Fruit fly (Drosophila melanogaster) whole organism, wandering third instar larva: ENCODE results near the gene CG31642.

Experiments
- CG9705 ChIP-seq: fragments of 200-800 bp; sonication (Bioruptor generic); optimal IDR thresholded peaks from 2 replicates; lab custom pipeline; 2018; ENCODE audit warnings: missing biosample characterization, mild to moderate bottlenecking, missing genetic modification characterization
- CrebA ChIP-seq: fragments of 200-800 bp; sonication (Bioruptor generic); optimal IDR thresholded peaks from 2 replicates; lab custom pipeline; 2016; ENCODE audit warnings: missing biosample characterization, mild to moderate bottlenecking, missing genetic modification characterization, borderline replicate concordance
- Dfd ChIP-seq: fragments of >200 bp; optimal IDR thresholded peaks from 2 replicates; lab custom pipeline; 2017; ENCODE audit warnings: missing biosample characterization, missing genetic modification characterization
- Dif ChIP-seq: fragments of 200-275, 200-300 bp; sonication (Bioruptor generic); optimal IDR thresholded peaks from 2 replicates; lab custom pipeline; 2018; ENCODE audit warnings: missing biosample characterization, missing genetic modification characterization; ENCODE audit not compliant: partially characterized antibody
- GATAd ChIP-seq: sonication (Bioruptor generic); optimal IDR thresholded peaks from 2 replicates; lab custom pipeline; 2016; ENCODE audit warnings: missing biosample characterization, missing genetic modification characterization
- HLH106 ChIP-seq: fragments of 200-800 bp; optimal IDR thresholded peaks from 3 replicates; lab custom pipeline; 2019; ENCODE audit warnings: missing biosample characterization, mild to moderate bottlenecking, missing genetic modification characterization, moderate library complexity
- Hnf4 ChIP-seq: fragments of 200-800 bp; sonication (Bioruptor generic); optimal IDR thresholded peaks from 2 replicates; lab custom pipeline; 2016; ENCODE audit warnings: missing biosample characterization, mild to moderate bottlenecking, missing genetic modification characterization
- Hr83 ChIP-seq: fragments of 200-300 bp; sonication (Bioruptor generic); optimal IDR thresholded peaks from 2 replicates; lab custom pipeline; 2016; ENCODE audit warnings: missing biosample characterization, mild to moderate bottlenecking, missing genetic modification characterization, moderate library complexity; ENCODE audit not compliant: poor library complexity, severe bottlenecking
- Jra ChIP-seq: sonication (Bioruptor generic); optimal IDR thresholded peaks from 2 replicates; lab custom pipeline; 2016; ENCODE audit warnings: missing biosample characterization, missing genetic modification characterization
- Mio ChIP-seq: sonication (Bioruptor generic); optimal IDR thresholded peaks from 2 replicates; lab custom pipeline; 2016; ENCODE audit warnings: missing biosample characterization, missing genetic modification characterization
- Myc ChIP-seq: fragments of >200 bp; optimal IDR thresholded peaks from 2 replicates; lab custom pipeline; 2017
- OdsH ChIP-seq: fragments of 200-800 bp; sonication (Bioruptor generic); optimal IDR thresholded peaks from 2 replicates; lab custom pipeline; 2016; ENCODE audit warnings: missing biosample characterization, mild to moderate bottlenecking, missing genetic modification characterization
- Rel ChIP-seq, 2 experiments: fragments of 200-800 bp; sonication (Bioruptor generic) in 1 of 2; optimal IDR thresholded peaks; 2 replicates in 1 of 2; 3 replicates in 1 of 2; lab custom pipeline; 2016 to 2019; ENCODE audit warnings: mild to moderate bottlenecking in 2 of 2, missing biosample characterization in 2 of 2, missing genetic modification characterization in 2 of 2, moderate library complexity in 1 of 2
- Sp1 ChIP-seq: fragments of 200-800 bp; sonication (Bioruptor generic); optimal IDR thresholded peaks from 3 replicates; lab custom pipeline; 2019; ENCODE audit warnings: missing biosample characterization, mild to moderate bottlenecking, missing genetic modification characterization, moderate library complexity
- Vsx2 ChIP-seq: fragments of 200-300, 225-300 bp; sonication (Bioruptor generic); optimal IDR thresholded peaks from 2 replicates; lab custom pipeline; 2018; ENCODE audit warnings: missing biosample characterization, missing genetic modification characterization; ENCODE audit not compliant: partially characterized antibody
- br ChIP-seq: fragments of 200-800 bp; sonication (Bioruptor generic); optimal IDR thresholded peaks from 2 replicates; lab custom pipeline; 2016; ENCODE audit warnings: missing biosample characterization, missing genetic modification characterization
- dl ChIP-seq, 2 experiments: fragments of 175-275, 200-275 bp in 1 of 2; fragments of 200-275 bp in 1 of 2; sonication (Bioruptor generic); optimal IDR thresholded peaks; lab custom pipeline; 2018; ENCODE audit warnings: mild to moderate bottlenecking in 2 of 2, missing biosample characterization in 2 of 2, missing genetic modification characterization in 2 of 2, moderate library complexity in 2 of 2; ENCODE audit not compliant: partially characterized antibody in 2 of 2, insufficient read depth in 1 of 2
- dsf ChIP-seq: sonication (Bioruptor generic); optimal IDR thresholded peaks from 2 replicates; lab custom pipeline; 2016; ENCODE audit warnings: missing biosample characterization, missing genetic modification characterization, borderline replicate concordance
- ey ChIP-seq: fragments of 200-800 bp; sonication (Bioruptor generic); optimal IDR thresholded peaks from 2 replicates; lab custom pipeline; 2016; ENCODE audit warnings: missing biosample characterization, missing genetic modification characterization
- foxo ChIP-seq, 2 experiments: fragments of 200-800 bp; sonication (Bioruptor generic); optimal IDR thresholded peaks; 2 replicates in 1 of 2; 3 replicates in 1 of 2; lab custom pipeline; 2016 to 2017; ENCODE audit warnings: missing biosample characterization in 2 of 2, missing genetic modification characterization in 2 of 2
- fru ChIP-seq: fragments of 200-800 bp; sonication (Bioruptor generic); optimal IDR thresholded peaks from 3 replicates; lab custom pipeline; 2016; ENCODE audit warnings: missing biosample characterization, mild to moderate bottlenecking, missing genetic modification characterization
- h ChIP-seq: fragments of 200-800 bp; sonication (Bioruptor generic); optimal IDR thresholded peaks from 3 replicates; lab custom pipeline; 2016; ENCODE audit warnings: missing biosample characterization, mild to moderate bottlenecking, missing genetic modification characterization
- jim ChIP-seq: fragments of 175-275, 200-325 bp; sonication (Bioruptor generic); optimal IDR thresholded peaks from 2 replicates; lab custom pipeline; 2016; ENCODE audit warnings: missing biosample characterization, mild to moderate bottlenecking, missing genetic modification characterization
- lola ChIP-seq: fragments of >200 bp; optimal IDR thresholded peaks from 2 replicates; lab custom pipeline; 2017; ENCODE audit warnings: missing biosample characterization, missing genetic modification characterization
- pan ChIP-seq: fragments of >200 bp; optimal IDR thresholded peaks from 2 replicates; lab custom pipeline; 2017
- psq ChIP-seq: fragments of 200-800 bp; sonication (Bioruptor generic); optimal IDR thresholded peaks from 3 replicates; lab custom pipeline; 2017; ENCODE audit warnings: missing biosample characterization, mild to moderate bottlenecking, missing genetic modification characterization, moderate library complexity
- rgr ChIP-seq: fragments of 200-800 bp; sonication (Bioruptor generic); optimal IDR thresholded peaks from 3 replicates; lab custom pipeline; 2016; ENCODE audit warnings: missing biosample characterization, mild to moderate bottlenecking, missing genetic modification characterization
- sage ChIP-seq: fragments of 200-800 bp; sonication (Bioruptor generic); optimal IDR thresholded peaks from 2 replicates; lab custom pipeline; 2016; ENCODE audit warnings: missing biosample characterization, mild to moderate bottlenecking, missing genetic modification characterization
- sv ChIP-seq: fragments of 200-800 bp; sonication (Bioruptor generic); optimal IDR thresholded peaks from 3 replicates; lab custom pipeline; 2016; ENCODE audit warnings: missing biosample characterization, missing genetic modification characterization
- tai ChIP-seq: sonication (Bioruptor generic); optimal IDR thresholded peaks from 2 replicates; lab custom pipeline; 2016; ENCODE audit warnings: missing biosample characterization, missing genetic modification characterization
- usp ChIP-seq: fragments of >200 bp; optimal IDR thresholded peaks from 2 replicates; lab custom pipeline; 2017; ENCODE audit warnings: missing biosample characterization, missing genetic modification characterization
- woc ChIP-seq: sonication (Bioruptor generic); optimal IDR thresholded peaks from 2 replicates; lab custom pipeline; 2016; ENCODE audit warnings: missing biosample characterization, mild to moderate bottlenecking, missing genetic modification characterization

CG31642 gene

dm6 chr2L:6072124-6072523 is 46.2 kb upstream of the CG31642 start:
- TF ChIP-seq foxo (GFP tag; optimal IDR thresholded peaks at IDR 0.05; lab: Kevin White, UChicago) (no peak), br (no peak), ey (GFP tag; lab: Kevin White, UChicago) (no peak), fru (GFP tag; lab: Kevin White, UChicago) (no peak), Dfd (GFP tag; lab: Kevin White, UChicago) (no peak), CrebA (GFP tag; lab: Kevin White, UChicago) (no peak), Hr83 (GFP tag; lab: Kevin White, UChicago) (no peak), Hnf4 (GFP tag; lab: Kevin White, UChicago) (no peak), Mio (GFP tag; lab: Kevin White, UChicago) (no peak)

- TF ChIP-seq ey (GFP tag; lab: Kevin White, UChicago) (no peak), GATAd (GFP tag; lab: Kevin White, UChicago) (no peak), pan (no peak), fru (GFP tag; lab: Kevin White, UChicago) (no peak), woc (GFP tag; lab: Kevin White, UChicago) (no peak), rgr (no peak), h (GFP tag; lab: Kevin White, UChicago) (no peak), HLH106 (tag; lab: Kevin White, UChicago) (no peak), Sp1 (GFP tag; lab: Kevin White, UChicago) (no peak), dsf (GFP tag; lab: Kevin White, UChicago) (no peak), Vsx2 (no peak)
Observed at dm6 chr2L:6073894-6074293, 44.4 kb upstream of the CG31642 start.

dm6 chr2L:6074314-6074713 is 44.0 kb upstream of the CG31642 start:
- no peak for TF ChIP-seq Mio (GFP tag; lab: Kevin White, UChicago)
- TF ChIP-seq Sp1 (GFP tag; lab: Kevin White, UChicago), result no peak
- TF ChIP-seq usp, result no peak
- TF ChIP-seq Rel (GFP tag; optimal IDR thresholded peaks at IDR 0.05; lab: Kevin White, UChicago), result no peak
- no peak for TF ChIP-seq Rel (tag; optimal IDR thresholded peaks at IDR 0.05; lab: Kevin White, UChicago)
- TF ChIP-seq sv (GFP tag; lab: Kevin White, UChicago), result no peak
- TF ChIP-seq foxo (GFP tag; optimal IDR thresholded peaks at IDR 0.05; lab: Kevin White, UChicago), result no peak
- TF ChIP-seq CG9705 (GFP tag; lab: Kevin White, UChicago), result no peak
- no peak for TF ChIP-seq Hr83 (GFP tag; lab: Kevin White, UChicago)
- TF ChIP-seq dsf (GFP tag; lab: Kevin White, UChicago), result no peak
- TF ChIP-seq tai (GFP tag; lab: Kevin White, UChicago), result no peak
- no peak for TF ChIP-seq psq (GFP tag; lab: Kevin White, UChicago)
- no peak for TF ChIP-seq Hnf4 (GFP tag; lab: Kevin White, UChicago)
- TF ChIP-seq lola, result no peak

dm6 chr2L:6075345-6075744 is 43.0 kb upstream of the CG31642 start:
- no peak for TF ChIP-seq rgr
- no peak for TF ChIP-seq Hnf4 (GFP tag; lab: Kevin White, UChicago)
- no peak for TF ChIP-seq foxo (GFP tag; optimal IDR thresholded peaks at IDR 0.05; lab: Kevin White, UChicago)
- TF ChIP-seq Mio (GFP tag; lab: Kevin White, UChicago), result no peak
- no peak for TF ChIP-seq Vsx2
- no peak for TF ChIP-seq Rel (GFP tag; optimal IDR thresholded peaks at IDR 0.05; lab: Kevin White, UChicago)
- TF ChIP-seq Rel (tag; optimal IDR thresholded peaks at IDR 0.05; lab: Kevin White, UChicago), result no peak
- TF ChIP-seq br, result no peak
- TF ChIP-seq dl (GFP tag; optimal IDR thresholded peaks at IDR 0.05; lab: Kevin White, UChicago; ENCODE audit: insufficient read depth in 1 of 2, partially characterized antibody in 2 of 2), result no peak
- TF ChIP-seq Sp1 (GFP tag; lab: Kevin White, UChicago), result no peak

- TF ChIP-seq br (no peak), Rel (GFP tag; optimal IDR thresholded peaks at IDR 0.05; lab: Kevin White, UChicago) (no peak), Rel (tag; optimal IDR thresholded peaks at IDR 0.05; lab: Kevin White, UChicago) (peak; percentile 69)
Observed at dm6 chr2L:6076143-6076542, 42.2 kb upstream of the CG31642 start.

dm6 chr2L:6076829-6077364 is 41.4 kb upstream of the CG31642 start:
- TF ChIP-seq pan, result no peak
- no peak for TF ChIP-seq fru (GFP tag; lab: Kevin White, UChicago)
- TF ChIP-seq Jra (GFP tag; lab: Kevin White, UChicago), result no peak
- no peak for TF ChIP-seq Dif
- no peak for TF ChIP-seq Rel (GFP tag; optimal IDR thresholded peaks at IDR 0.05; lab: Kevin White, UChicago)
- TF ChIP-seq Rel (tag; optimal IDR thresholded peaks at IDR 0.05; lab: Kevin White, UChicago), result no peak
- no peak for TF ChIP-seq ey (GFP tag; lab: Kevin White, UChicago)
- no peak for TF ChIP-seq h (GFP tag; lab: Kevin White, UChicago)
- no peak for TF ChIP-seq Myc (lab: Kevin White, UChicago)
- TF ChIP-seq woc (GFP tag; lab: Kevin White, UChicago), result no peak
- no peak for TF ChIP-seq jim (GFP tag; lab: Kevin White, UChicago)
- TF ChIP-seq foxo (GFP tag; optimal IDR thresholded peaks at IDR 0.05; lab: Kevin White, UChicago), result no peak
- TF ChIP-seq Vsx2, result no peak
- no peak for TF ChIP-seq sage (GFP tag; lab: Kevin White, UChicago)
- no peak for TF ChIP-seq CG9705 (GFP tag; lab: Kevin White, UChicago)
- TF ChIP-seq OdsH, result no peak
